Worm (Caenorhabditis elegans) whole organism, young adult: ENCODE measurements around the gene W02A2.8.

ENCODE experiments used
- B0261.1 ChIP-seq: sonication (generic microtip); optimal IDR thresholded peaks from 2 replicates; lab custom pipeline; 2016; ENCODE audit warnings: mild to moderate bottlenecking, missing genetic modification characterization, moderate library complexity, missing compliant biosample characterization
- B0336.3 ChIP-seq: fragments of 200-800 bp; sonication (Bioruptor generic); IDR thresholded peaks from 2 replicates; pipeline ENCODE4 v1.3.6; 2022; ENCODE audit warnings: missing genetic modification characterization, missing compliant biosample characterization
- F23B12.7 ChIP-seq: sonication (generic microtip); optimal IDR thresholded peaks from 2 replicates; lab custom pipeline; 2017; ENCODE audit warnings: missing genetic modification characterization, mild to moderate bottlenecking, missing compliant biosample characterization, antibody characterized with exemption, moderate library complexity; ENCODE audit not compliant: insufficient read depth
- F55B11.4 ChIP-seq: sonication (generic microtip); optimal IDR thresholded peaks from 2 replicates; lab custom pipeline; 2016; ENCODE audit warnings: missing compliant biosample characterization, missing genetic modification characterization, borderline replicate concordance; ENCODE audit not compliant: insufficient read depth
- F57C9.4 ChIP-seq: sonication (generic microtip); optimal IDR thresholded peaks from 2 replicates; lab custom pipeline; 2017; ENCODE audit warnings: mild to moderate bottlenecking, missing genetic modification characterization, missing compliant biosample characterization
- K12H6.12 ChIP-seq: fragments of 200-800 bp; sonication (Bioruptor generic); optimal IDR thresholded peaks from 2 replicates; lab custom pipeline; 2018; ENCODE audit warnings: mild to moderate bottlenecking, missing genetic modification characterization, missing compliant biosample characterization
- T26A5.8 ChIP-seq: sonication (generic microtip); optimal IDR thresholded peaks from 2 replicates; lab custom pipeline; 2016; ENCODE audit warnings: missing genetic modification characterization, missing compliant biosample characterization
- Y53F4B.3 ChIP-seq: fragments of 200-800 bp; sonication (Bioruptor generic); IDR thresholded peaks from 2 replicates; pipeline ENCODE4 v1.3.6; 2022; ENCODE audit warnings: missing genetic modification reagents, missing genetic modification characterization, missing compliant biosample characterization
- Y53G8AR.9 ChIP-seq: fragments of 200-800 bp; sonication (Bioruptor generic); conservative IDR thresholded peaks from 2 replicates; pipeline ENCODE4 v1.3.6; 2022; ENCODE audit warnings: missing genetic modification reagents, missing genetic modification characterization, missing compliant biosample characterization
- Y56A3A.18 ChIP-seq: fragments of 200-800 bp; sonication (Bioruptor generic); IDR thresholded peaks from 2 replicates; pipeline ENCODE4 v1.3.6; 2022; ENCODE audit warnings: missing genetic modification reagents, missing genetic modification characterization, missing compliant biosample characterization
- ZK185.1 ChIP-seq: sonication (generic microtip); optimal IDR thresholded peaks from 2 replicates; lab custom pipeline; 2016; ENCODE audit warnings: mild to moderate bottlenecking, missing genetic modification characterization, missing compliant biosample characterization; ENCODE audit not compliant: poor library complexity, severe bottlenecking
- akir-1 ChIP-seq: fragments of 200-800 bp; sonication (Bioruptor generic); optimal IDR thresholded peaks from 2 replicates; lab custom pipeline; 2018; ENCODE audit warnings: mild to moderate bottlenecking, missing genetic modification characterization, moderate library complexity, missing compliant biosample characterization
- aptf-2 ChIP-seq: fragments of 200-800 bp; sonication (Bioruptor generic); conservative IDR thresholded peaks from 2 replicates; pipeline ENCODE4 v1.3.6; 2022; ENCODE audit warnings: missing genetic modification reagents, missing genetic modification characterization, missing compliant biosample characterization
- aptf-3 ChIP-seq: fragments of 200-800 bp; sonication (Bioruptor generic); IDR thresholded peaks from 2 replicates; pipeline ENCODE4 v1.3.6; 2022; ENCODE audit warnings: missing genetic modification characterization, missing compliant biosample characterization
- atf-7 ChIP-seq: sonication (generic microtip); optimal IDR thresholded peaks from 2 replicates; lab custom pipeline; 2017; ENCODE audit warnings: mild to moderate bottlenecking, missing genetic modification characterization, missing compliant biosample characterization
- athp-1 ChIP-seq: sonication (generic microtip); optimal IDR thresholded peaks from 2 replicates; lab custom pipeline; 2017; ENCODE audit warnings: mild to moderate bottlenecking, missing genetic modification characterization, missing compliant biosample characterization
- attf-6 ChIP-seq: fragments of 200-800 bp; sonication (Bioruptor generic); IDR thresholded peaks from 2 replicates; pipeline ENCODE4 v1.3.6; 2022; ENCODE audit warnings: missing genetic modification reagents, missing genetic modification characterization, missing compliant biosample characterization
- chd-7 ChIP-seq: sonication (generic microtip); optimal IDR thresholded peaks from 2 replicates; lab custom pipeline; 2016; ENCODE audit warnings: mild to moderate bottlenecking, missing genetic modification characterization, moderate library complexity, missing compliant biosample characterization
- dpff-1 ChIP-seq: sonication (generic microtip); optimal IDR thresholded peaks from 2 replicates; lab custom pipeline; 2017; ENCODE audit warnings: mild to moderate bottlenecking, missing genetic modification characterization, missing compliant biosample characterization
- dpl-1 ChIP-seq: fragments of 150-350 bp; optimal IDR thresholded peaks from 2 replicates; lab custom pipeline; 2014; ENCODE audit warnings: missing biosample characterization, missing genetic modification reagents, missing genetic modification characterization
- egl-44 ChIP-seq: fragments of 200-800 bp; sonication (Bioruptor generic); IDR thresholded peaks from 2 replicates; pipeline ENCODE4 v1.3.6; 2022; ENCODE audit warnings: missing genetic modification reagents, missing genetic modification characterization, missing compliant biosample characterization
- ekl-4 ChIP-seq: fragments of 200-800 bp; sonication (Bioruptor generic); IDR thresholded peaks from 2 replicates; pipeline ENCODE4 v1.3.6; 2022; ENCODE audit warnings: missing genetic modification reagents, missing genetic modification characterization, missing compliant biosample characterization
- lin-26 ChIP-seq: fragments of 200-800 bp; sonication (Bioruptor generic); IDR thresholded peaks from 2 replicates; pipeline ENCODE4 v1.3.6; 2022; ENCODE audit warnings: missing genetic modification reagents, missing genetic modification characterization, missing compliant biosample characterization
- lin-35 ChIP-seq, 3 experiments: fragments of 150-350 bp in 2 of 3; sonication (generic microtip) in 1 of 3; optimal IDR thresholded peaks; 2 replicates each; lab custom pipeline; 2014 to 2018; ENCODE audit warnings: missing biosample characterization in 3 of 3, missing genetic modification characterization in 3 of 3, missing genetic modification reagents in 3 of 3
- lin-54 ChIP-seq: fragments of 200-800 bp; sonication (Bioruptor generic); optimal IDR thresholded peaks from 2 replicates; lab custom pipeline; 2018; ENCODE audit warnings: mild to moderate bottlenecking, missing genetic modification characterization, missing compliant biosample characterization
- lir-1 ChIP-seq: fragments of 200-800 bp; sonication (Bioruptor generic); conservative IDR thresholded peaks from 2 replicates; pipeline ENCODE4 v1.3.6; 2022; ENCODE audit warnings: missing genetic modification reagents, missing genetic modification characterization, missing compliant biosample characterization
- lsl-1 ChIP-seq: fragments of 200-800 bp; sonication (Bioruptor generic); optimal IDR thresholded peaks from 2 replicates; lab custom pipeline; 2018; ENCODE audit warnings: mild to moderate bottlenecking, missing genetic modification characterization, moderate library complexity, missing compliant biosample characterization
- mel-28 ChIP-seq: sonication (generic microtip); optimal IDR thresholded peaks from 2 replicates; lab custom pipeline; 2016; ENCODE audit warnings: borderline replicate concordance, mild to moderate bottlenecking, missing genetic modification characterization, missing compliant biosample characterization
- mes-4 ChIP-seq: sonication (generic microtip); optimal IDR thresholded peaks from 2 replicates; lab custom pipeline; 2016; ENCODE audit warnings: missing genotype, missing genetic modification characterization, missing compliant biosample characterization
- nfya-1 ChIP-seq: sonication (generic microtip); optimal IDR thresholded peaks from 2 replicates; lab custom pipeline; 2017; ENCODE audit warnings: antibody characterized with exemption, missing compliant biosample characterization, missing genetic modification characterization, borderline replicate concordance; ENCODE audit not compliant: insufficient read depth
- nfyb-1 ChIP-seq: fragments of 200-800 bp; sonication (Bioruptor generic); IDR thresholded peaks from 2 replicates; pipeline ENCODE4 v1.3.6; 2022; ENCODE audit warnings: missing genetic modification reagents, missing genetic modification characterization, missing compliant biosample characterization
- nhr-27 ChIP-seq: fragments of 200-800 bp; sonication (Bioruptor generic); optimal IDR thresholded peaks from 2 replicates; lab custom pipeline; 2018; ENCODE audit warnings: mild to moderate bottlenecking, missing genetic modification characterization, moderate library complexity, missing compliant biosample characterization
- pbrm-1 ChIP-seq: fragments of 200-800 bp; sonication (Bioruptor generic); IDR thresholded peaks from 2 replicates; pipeline ENCODE4 v1.3.6; 2022; ENCODE audit warnings: missing genetic modification reagents, missing genetic modification characterization, missing compliant biosample characterization
- pha-4 ChIP-seq: fragments of 150-350 bp; sonication (generic microtip); optimal IDR thresholded peaks from 2 replicates; lab custom pipeline; 2014; ENCODE audit warnings: missing biosample characterization, missing genetic modification reagents, missing genetic modification characterization
- rec-8 ChIP-seq, 2 experiments: sonication (generic microtip); optimal IDR thresholded peaks; 2 replicates each; lab custom pipeline; 2016; ENCODE audit warnings: mild to moderate bottlenecking in 2 of 2, missing genetic modification characterization in 2 of 2, missing genetic modification reagents in 2 of 2, missing genotype in 2 of 2, missing biosample characterization in 1 of 2, missing compliant biosample characterization in 1 of 2, moderate library complexity in 1 of 2
- repo-1 ChIP-seq: sonication (generic microtip); optimal IDR thresholded peaks from 2 replicates; lab custom pipeline; 2017; ENCODE audit warnings: mild to moderate bottlenecking, missing genetic modification characterization, missing compliant biosample characterization
- snpc-1.3 ChIP-seq: sonication (generic microtip); optimal IDR thresholded peaks from 2 replicates; lab custom pipeline; 2017; ENCODE audit warnings: missing genetic modification characterization, mild to moderate bottlenecking, missing compliant biosample characterization, antibody characterized with exemption, moderate library complexity, missing genotype, missing genetic modification reagents; ENCODE audit not compliant: insufficient read depth
- snpc-4 ChIP-seq, 5 experiments: fragments of 150-350 bp in 1 of 5; sonication (generic microtip) in 4 of 5; optimal IDR thresholded peaks; 2 replicates each; lab custom pipeline; 2014 to 2018; ENCODE audit warnings: missing genetic modification characterization in 5 of 5, missing biosample characterization in 3 of 5, antibody characterized with exemption in 2 of 5, mild to moderate bottlenecking in 2 of 5, missing compliant biosample characterization in 2 of 5, missing genotype in 2 of 5, moderate library complexity in 2 of 5, missing genetic modification reagents in 1 of 5
- somi-1 ChIP-seq: fragments of 200-800 bp; sonication (Bioruptor generic); optimal IDR thresholded peaks from 2 replicates; lab custom pipeline; 2018; ENCODE audit warnings: mild to moderate bottlenecking, missing genetic modification characterization, missing compliant biosample characterization
- zfh-2 ChIP-seq: fragments of 200-800 bp; sonication (Bioruptor generic); conservative IDR thresholded peaks from 2 replicates; pipeline ENCODE4 v1.3.6; 2022; ENCODE audit warnings: missing genetic modification reagents, missing genetic modification characterization, missing compliant biosample characterization
- zim-3 ChIP-seq: sonication (generic microtip); optimal IDR thresholded peaks from 2 replicates; lab custom pipeline; 2017; ENCODE audit warnings: mild to moderate bottlenecking, missing genetic modification characterization, moderate library complexity, missing compliant biosample characterization
- ztf-22 ChIP-seq: fragments of 200-800 bp; sonication (Bioruptor generic); optimal IDR thresholded peaks from 2 replicates; lab custom pipeline; 2018; ENCODE audit warnings: mild to moderate bottlenecking, missing genetic modification characterization, moderate library complexity, missing compliant biosample characterization
- ztf-25 ChIP-seq: fragments of 200-800 bp; sonication (Bioruptor generic); IDR thresholded peaks from 2 replicates; pipeline ENCODE4 v1.3.6; 2022; ENCODE audit warnings: missing genetic modification reagents, missing genetic modification characterization, missing compliant biosample characterization
- ztf-3 ChIP-seq: fragments of 200-800 bp; sonication (Bioruptor generic); optimal IDR thresholded peaks from 2 replicates; lab custom pipeline; 2018; ENCODE audit warnings: mild to moderate bottlenecking, missing genetic modification characterization, missing compliant biosample characterization

W02A2.8 gene

DNA sequence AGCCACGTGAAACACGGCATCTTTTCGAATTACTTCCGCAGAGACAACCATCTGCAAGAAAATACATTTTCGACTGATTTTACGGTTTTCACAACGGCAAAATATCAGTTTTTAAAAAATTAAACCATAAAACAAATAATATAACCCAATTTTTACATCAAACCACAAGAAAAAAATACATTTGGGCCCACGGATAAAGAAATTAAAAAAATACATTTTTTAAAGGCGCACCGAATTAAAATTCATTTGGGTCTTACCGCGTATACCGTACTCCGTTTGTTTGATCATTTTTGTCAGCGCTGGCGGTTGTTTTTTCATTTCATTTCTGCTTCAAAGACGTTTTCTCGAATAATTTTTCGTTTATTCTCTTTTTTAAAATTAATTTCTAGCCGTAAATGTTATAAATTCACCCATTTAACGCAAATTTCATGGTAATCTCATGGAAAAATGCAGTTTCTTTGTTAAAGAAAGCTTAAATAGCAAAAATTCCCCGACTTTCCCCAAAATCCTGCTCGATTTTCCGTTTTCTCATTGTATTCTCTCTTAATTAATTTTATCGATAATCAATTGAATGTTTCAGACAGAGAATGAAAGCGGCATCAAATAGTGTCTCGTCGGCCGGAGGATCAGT lies 5.1 kb downstream of the W02A2.8 start, which contains the start of the genes rec-8 and mex-5 (continued):
- peak; percentile 42; the same call in 1 of the 2 replicates for TF ChIP-seq B0336.3 (GFP tag; lab: Robert Waterston, UW)
- TF ChIP-seq akir-1 (GFP tag; lab: Kevin White, UChicago), result no peak
- no peak for TF ChIP-seq mel-28 (tag; lab: Kevin White, UChicago)
- peak; percentile 31 for TF ChIP-seq athp-1

DNA sequence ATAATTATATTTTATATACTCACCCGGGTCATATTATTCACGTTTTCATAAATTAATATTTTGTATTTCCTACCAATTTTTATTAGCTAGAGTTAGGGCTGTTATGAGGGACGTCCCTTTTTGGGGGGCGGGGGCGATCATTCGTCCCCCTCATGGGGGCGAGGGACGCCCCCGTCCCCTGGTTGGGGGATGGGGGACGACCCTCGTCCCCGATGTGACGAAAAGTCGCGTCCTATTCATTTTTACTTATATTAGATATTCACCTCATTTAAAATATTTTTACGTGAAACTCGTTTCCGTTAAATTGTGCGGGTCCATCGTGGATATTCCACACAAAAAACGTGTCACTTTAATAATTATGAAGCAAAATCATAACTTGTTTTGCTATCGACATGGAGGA lies 9.8 kb downstream of the W02A2.8 start, which contains the start of gene W02A2.12:
W02A2.12 (minus strand) TSS at position 240 of the 400 bp plus-strand sequence.
- TF ChIP-seq dpff-1 (tag; lab: Kevin White, UChicago) (no peak), ztf-25 (no peak), nhr-27 (tag; lab: Kevin White, UChicago) (no peak), lin-26 (no peak), F55B11.4 (tag; lab: Kevin White, UChicago) (no peak), aptf-2 (GFP tag; lab: Robert Waterston, UW) (no peak), rec-8 (tag; optimal IDR thresholded peaks at IDR 0.05; lab: Kevin White, UChicago) (no peak), repo-1 (no peak), T26A5.8 (no peak), ztf-22 (GFP tag; lab: Kevin White, UChicago) (no peak), zfh-2 (GFP tag; lab: Robert Waterston, UW) (peak; percentile 80), K12H6.12 (tag; lab: Kevin White, UChicago) (no peak), aptf-3 (GFP tag; lab: Robert Waterston, UW) (0 out of 2 replicates have a peak, but pooled peaks have one; percentile 63), egl-44 (GFP tag; lab: Robert Waterston, UW) (no peak), F23B12.7 (tag; lab: Kevin White, UChicago) (no peak), ekl-4 (GFP tag; lab: Robert Waterston, UW) (peak; percentile 47; the same call in 1 of the 2 replicates), attf-6 (GFP tag; lab: Robert Waterston, UW) (peak; percentile 72), mes-4 (tag; lab: Kevin White, UChicago) (no peak), dpl-1 (GFP tag; lab: Kevin White, UChicago) (no peak), lsl-1 (GFP tag; lab: Kevin White, UChicago) (no peak), Y53F4B.3 (GFP tag; lab: Robert Waterston, UW) (no peak), snpc-4 (GFP tag; optimal IDR thresholded peaks at IDR 0.05; lab: Kevin White, UChicago) (no peak), snpc-4 (tag; optimal IDR thresholded peaks at IDR 0.05; lab: Kevin White, UChicago) (peak in 1 of 4 experiments; percentile 18), pbrm-1 (GFP tag; lab: Robert Waterston, UW) (peak; percentile 38; the same call in 1 of the 2 replicates), pha-4 (tag; lab: Kevin White, UChicago) (no peak), lin-54 (GFP tag; lab: Kevin White, UChicago) (no peak), snpc-1.3 (tag; lab: Kevin White, UChicago) (no peak), atf-7 (tag; lab: Kevin White, UChicago) (no peak), Y56A3A.18 (GFP tag; lab: Robert Waterston, UW) (no peak), chd-7 (tag; lab: Kevin White, UChicago) (peak; percentile 34), Y53G8AR.9 (GFP tag; lab: Robert Waterston, UW) (0 out of 2 replicates have a peak, but pooled peaks have one; percentile 46), lir-1 (no peak), mel-28 (tag; lab: Kevin White, UChicago) (no peak), lin-35 (GFP tag; optimal IDR thresholded peaks at IDR 0.05; lab: Kevin White, UChicago) (no peak), ZK185.1 (no peak), ztf-3 (no peak), B0261.1 (tag; lab: Kevin White, UChicago) (no peak), zim-3 (tag; lab: Kevin White, UChicago) (no peak), nfya-1 (tag; lab: Kevin White, UChicago) (no peak), somi-1 (GFP tag; lab: Kevin White, UChicago) (no peak), F57C9.4 (no peak), nfyb-1 (GFP tag; lab: Robert Waterston, UW) (no peak)
